Fruit fly (Drosophila melanogaster) whole organism, embryonic: ENCODE results near the gene CG16995.

ENCODE experiments used
- Ada2b ChIP-seq: fragments of 200-800 bp; sonication (Bioruptor generic); IDR thresholded peaks from 2 replicates; pipeline ENCODE4 v1.3.6; 2022; ENCODE audit warnings: missing biosample characterization, missing genetic modification characterization
- C15 ChIP-seq: fragments of 200-800 bp; sonication (Bioruptor generic); IDR thresholded peaks from 3 replicates; pipeline ENCODE4 v1.3.6; 2022; ENCODE audit warnings: missing biosample characterization, missing genetic modification characterization
- CG15514 ChIP-seq: fragments of 200-800 bp; sonication (Bioruptor generic); optimal IDR thresholded peaks from 3 replicates; lab custom pipeline; 2017; ENCODE audit warnings: missing biosample characterization, missing genetic modification characterization, mild to moderate bottlenecking, moderate library complexity, missing genetic modification reagents
- CG17385 ChIP-seq: fragments of 200-800 bp; sonication (Bioruptor generic); optimal IDR thresholded peaks from 3 replicates; lab custom pipeline; 2018; ENCODE audit warnings: missing biosample characterization, mild to moderate bottlenecking, missing genetic modification characterization
- CG18599 ChIP-seq: fragments of 200-800 bp; sonication (Bioruptor generic); optimal IDR thresholded peaks from 3 replicates; lab custom pipeline; 2017; ENCODE audit warnings: missing biosample characterization, missing genetic modification characterization, mild to moderate bottlenecking, moderate library complexity, missing genetic modification reagents
- CG2712 ChIP-seq: fragments of 200-800 bp; optimal IDR thresholded peaks from 3 replicates; lab custom pipeline; 2019; ENCODE audit warnings: missing biosample characterization, mild to moderate bottlenecking, missing genetic modification characterization, moderate library complexity
- CG2875 ChIP-seq: fragments of 200-800 bp; sonication (Bioruptor generic); optimal IDR thresholded peaks from 2 replicates; lab custom pipeline; 2017; ENCODE audit warnings: missing biosample characterization, mild to moderate bottlenecking, missing genetic modification characterization, missing genetic modification reagents
- CG30403 ChIP-seq: fragments of 200-800 bp; sonication (Bioruptor generic); optimal IDR thresholded peaks from 3 replicates; lab custom pipeline; 2016; ENCODE audit warnings: missing biosample characterization, missing genetic modification characterization
- CG31224 ChIP-seq: fragments of 200-800 bp; sonication (Bioruptor generic); IDR thresholded peaks from 2 replicates; pipeline ENCODE4 v1.3.6; 2022; ENCODE audit warnings: missing biosample characterization, missing genetic modification characterization
- CG3163 ChIP-seq: fragments of 200-800 bp; sonication (Bioruptor generic); optimal IDR thresholded peaks from 3 replicates; lab custom pipeline; 2016; ENCODE audit warnings: missing biosample characterization, missing genetic modification characterization
- CG32767 ChIP-seq: fragments of 200-800 bp; sonication (Bioruptor generic); IDR thresholded peaks from 2 replicates; pipeline ENCODE4 v1.3.6; 2022; ENCODE audit warnings: missing biosample characterization, missing genetic modification characterization
- CG3407 ChIP-seq: fragments of 200-800 bp; sonication (Bioruptor generic); optimal IDR thresholded peaks from 2 replicates; lab custom pipeline; 2018; ENCODE audit warnings: missing biosample characterization, mild to moderate bottlenecking, missing genetic modification characterization
- CG34224 ChIP-seq: fragments of 200-800 bp; sonication (Bioruptor generic); IDR thresholded peaks from 3 replicates; pipeline ENCODE4 v1.3.6; 2022; ENCODE audit warnings: missing biosample characterization, missing genetic modification characterization; ENCODE audit not compliant: partially characterized antibody
- CG34422 ChIP-seq: fragments of 200-800 bp; sonication (Bioruptor generic); IDR thresholded peaks from 3 replicates; pipeline ENCODE4 v1.3.6; 2022; ENCODE audit warnings: missing biosample characterization, missing genetic modification characterization
- CG42726 ChIP-seq: fragments of 200-800 bp; sonication (Bioruptor generic); IDR thresholded peaks from 2 replicates; pipeline ENCODE4 v1.3.6; 2022; ENCODE audit warnings: missing biosample characterization, missing genetic modification characterization; ENCODE audit not compliant: partially characterized antibody
- CG4282 ChIP-seq: fragments of 200-800 bp; sonication (Bioruptor generic); optimal IDR thresholded peaks from 2 replicates; lab custom pipeline; 2016; ENCODE audit warnings: missing biosample characterization, missing genetic modification characterization
- CG43689 ChIP-seq: fragments of 200-800 bp; sonication (Bioruptor generic); IDR thresholded peaks from 2 replicates; pipeline ENCODE4 v1.3.6; 2022; ENCODE audit warnings: missing biosample characterization, missing genetic modification characterization
- CG4820 ChIP-seq: fragments of 200-800 bp; sonication (Bioruptor generic); optimal IDR thresholded peaks from 3 replicates; lab custom pipeline; 2016; ENCODE audit warnings: missing biosample characterization, missing genetic modification characterization
- CG5245 ChIP-seq: fragments of 200-800 bp; sonication (Bioruptor generic); optimal IDR thresholded peaks from 3 replicates; lab custom pipeline; 2016; ENCODE audit warnings: missing biosample characterization, missing genetic modification characterization
- CG6272 ChIP-seq: fragments of 200-800 bp; sonication (Bioruptor generic); IDR thresholded peaks from 2 replicates; pipeline ENCODE4 v1.3.6; 2022; ENCODE audit warnings: missing biosample characterization, missing genetic modification characterization
- Chrac-16 ChIP-seq: fragments of 200-800 bp; sonication (Bioruptor generic); optimal IDR thresholded peaks from 3 replicates; lab custom pipeline; 2016; ENCODE audit warnings: missing biosample characterization, missing genetic modification characterization
- D19B ChIP-seq: fragments of 200-800 bp; sonication (Bioruptor generic); optimal IDR thresholded peaks from 2 replicates; lab custom pipeline; 2017; ENCODE audit warnings: missing biosample characterization, mild to moderate bottlenecking, missing genetic modification characterization
- Dip2 ChIP-seq: fragments of 200-800 bp; sonication (Bioruptor generic); IDR thresholded peaks from 2 replicates; pipeline ENCODE4 v1.3.6; 2022; ENCODE audit warnings: missing biosample characterization, missing genetic modification characterization
- Gug ChIP-seq: fragments of 200-800 bp; sonication (Bioruptor generic); IDR thresholded peaks from 4 replicates; pipeline ENCODE4 v1.3.6; 2022; ENCODE audit warnings: missing biosample characterization, missing genetic modification characterization
- H2.0 ChIP-seq: fragments of 200-800 bp; sonication (Bioruptor generic); IDR thresholded peaks from 2 replicates; pipeline ENCODE4 v1.3.6; 2022; ENCODE audit warnings: missing biosample characterization, missing genetic modification characterization
- HLHmδ ChIP-seq: fragments of 200-800 bp; sonication (Bioruptor generic); optimal IDR thresholded peaks from 2 replicates; lab custom pipeline; 2018; ENCODE audit warnings: missing biosample characterization, mild to moderate bottlenecking, missing genetic modification characterization, moderate library complexity
- Myb ChIP-seq: fragments of 200-800 bp; sonication (Bioruptor generic); optimal IDR thresholded peaks from 2 replicates; lab custom pipeline; 2016; ENCODE audit warnings: missing biosample characterization, missing genetic modification characterization
- NK7.1 ChIP-seq: fragments of 200-800 bp; sonication (Bioruptor generic); optimal IDR thresholded peaks from 3 replicates; lab custom pipeline; 2016; ENCODE audit warnings: missing biosample characterization, missing genetic modification characterization
- Oli ChIP-seq: fragments of 200-800 bp; sonication (Bioruptor generic); optimal IDR thresholded peaks from 2 replicates; lab custom pipeline; 2018; ENCODE audit warnings: missing biosample characterization, mild to moderate bottlenecking, missing genetic modification characterization, moderate library complexity
- Ravus ChIP-seq: fragments of 200-800 bp; sonication (Bioruptor generic); IDR thresholded peaks from 2 replicates; pipeline ENCODE4 v1.3.6; 2022; ENCODE audit warnings: missing biosample characterization, missing genetic modification characterization
- Six4 ChIP-seq: fragments of 200-800 bp; sonication (Bioruptor generic); optimal IDR thresholded peaks from 2 replicates; lab custom pipeline; 2016; ENCODE audit warnings: missing biosample characterization, missing genetic modification characterization
- Spps ChIP-seq: fragments of 200-800 bp; sonication (Bioruptor generic); optimal IDR thresholded peaks from 2 replicates; lab custom pipeline; 2018; ENCODE audit warnings: missing biosample characterization, mild to moderate bottlenecking, missing genetic modification characterization
- YL-1 ChIP-seq: fragments of 200-800 bp; sonication (Bioruptor generic); optimal IDR thresholded peaks from 3 replicates; lab custom pipeline; 2017; ENCODE audit warnings: missing biosample characterization, mild to moderate bottlenecking, missing genetic modification characterization
- az2 ChIP-seq: fragments of 200-800 bp; sonication (Bioruptor generic); optimal IDR thresholded peaks from 3 replicates; lab custom pipeline; 2016; ENCODE audit warnings: missing biosample characterization, missing genetic modification characterization
- da ChIP-seq: fragments of 200-800 bp; sonication (Bioruptor generic); optimal IDR thresholded peaks from 2 replicates; lab custom pipeline; 2016; ENCODE audit warnings: missing biosample characterization, missing genetic modification characterization
- esg ChIP-seq: fragments of 200-800 bp; sonication (Bioruptor generic); conservative IDR thresholded peaks from 2 replicates; pipeline ENCODE4 v1.3.6; 2022; ENCODE audit warnings: missing biosample characterization, missing genetic modification characterization
- gfzf ChIP-seq: fragments of 200-800 bp; sonication (Bioruptor generic); optimal IDR thresholded peaks from 2 replicates; lab custom pipeline; 2016; ENCODE audit warnings: missing biosample characterization, mild to moderate bottlenecking, missing genetic modification characterization, moderate library complexity
- h ChIP-seq: fragments of >200 bp; optimal IDR thresholded peaks from 2 replicates; lab custom pipeline; 2017
- ham ChIP-seq: fragments of 200-800 bp; sonication (Bioruptor generic); IDR thresholded peaks from 2 replicates; pipeline ENCODE4 v1.3.6; 2022; ENCODE audit warnings: missing biosample characterization, missing genetic modification characterization
- insv ChIP-seq, 2 experiments: fragments of 200-800 bp; sonication (Bioruptor generic); optimal IDR thresholded peaks; 3 replicates each; lab custom pipeline; 2016 to 2018; ENCODE audit warnings: missing biosample characterization in 2 of 2, missing genetic modification characterization in 2 of 2
- jigr1 ChIP-seq: fragments of 200-800 bp; sonication (Bioruptor generic); IDR thresholded peaks from 3 replicates; pipeline ENCODE4 v1.3.6; 2022; ENCODE audit warnings: missing biosample characterization, missing genetic modification characterization
- lmd ChIP-seq: fragments of 200-800 bp; sonication (Bioruptor generic); IDR thresholded peaks from 2 replicates; pipeline ENCODE4 v1.3.6; 2022; ENCODE audit warnings: missing biosample characterization, missing genetic modification characterization
- lola ChIP-seq, 3 experiments: fragments of >200 bp in 2 of 3; fragments of 200-800 bp in 1 of 3; sonication (Bioruptor generic) in 1 of 3; optimal IDR thresholded peaks; 2 replicates each; lab custom pipeline; 2017 to 2019; ENCODE audit warnings: missing biosample characterization in 3 of 3, missing genetic modification characterization in 3 of 3, mild to moderate bottlenecking in 1 of 3, moderate library complexity in 1 of 3
- maf-S ChIP-seq: fragments of 200-800 bp; sonication (Bioruptor generic); optimal IDR thresholded peaks from 2 replicates; lab custom pipeline; 2016; ENCODE audit warnings: missing biosample characterization, missing genetic modification characterization
- pros ChIP-seq: fragments of 200-800 bp; sonication (Bioruptor generic); optimal IDR thresholded peaks from 3 replicates; lab custom pipeline; 2019; ENCODE audit warnings: missing biosample characterization, mild to moderate bottlenecking, missing genetic modification characterization, moderate library complexity
- row ChIP-seq: fragments of 200-800 bp; sonication (Bioruptor generic); IDR thresholded peaks from 3 replicates; pipeline ENCODE4 v1.3.6; 2022; ENCODE audit warnings: missing biosample characterization, missing genetic modification characterization
- schlank ChIP-seq: fragments of 200-800 bp; sonication (Bioruptor generic); optimal IDR thresholded peaks from 2 replicates; lab custom pipeline; 2018; ENCODE audit warnings: missing biosample characterization, mild to moderate bottlenecking, missing genetic modification characterization
- slou ChIP-seq: fragments of 200-800 bp; sonication (Bioruptor generic); optimal IDR thresholded peaks from 3 replicates; lab custom pipeline; 2016; ENCODE audit warnings: missing biosample characterization, missing genetic modification characterization
- sqz ChIP-seq: fragments of 200-800 bp; sonication (Bioruptor generic); optimal IDR thresholded peaks from 3 replicates; lab custom pipeline; 2018; ENCODE audit warnings: missing biosample characterization, mild to moderate bottlenecking, missing genetic modification characterization
- tup ChIP-seq: fragments of 200-800 bp; sonication (Bioruptor generic); optimal IDR thresholded peaks from 2 replicates; lab custom pipeline; 2016; ENCODE audit warnings: missing biosample characterization, mild to moderate bottlenecking, missing genetic modification characterization, moderate library complexity
- unc-4 ChIP-seq: fragments of 200-800 bp; sonication (Bioruptor generic); IDR thresholded peaks from 2 replicates; pipeline ENCODE4 v1.3.6; 2022; ENCODE audit warnings: missing biosample characterization, missing genetic modification characterization; ENCODE audit not compliant: partially characterized antibody
- wdn ChIP-seq: fragments of 200-800 bp; sonication (Bioruptor generic); IDR thresholded peaks from 2 replicates; pipeline ENCODE4 v1.3.6; 2022; ENCODE audit warnings: missing biosample characterization, missing genetic modification characterization
- wor ChIP-seq: fragments of 200-800 bp; sonication (Bioruptor generic); IDR thresholded peaks from 2 replicates; pipeline ENCODE4 v1.3.6; 2022; ENCODE audit warnings: missing biosample characterization, missing genetic modification characterization

Gene CG16995

dm6 chr2L:2357228-2357656 is 49.5 kb downstream of the CG16995 start, which contains the start of gene CG9967 (continued):
- no peak for TF ChIP-seq Six4 (GFP tag; lab: Kevin White, UChicago)
- peak; percentile 48; the same call in 1 of the 3 replicates for TF ChIP-seq CG34224 (GFP tag; lab: Robert Waterston, UW)
- no peak for TF ChIP-seq C15 (GFP tag; lab: Robert Waterston, UW)
- no peak for TF ChIP-seq h (lab: Kevin White, UChicago)
- no peak for TF ChIP-seq sqz (GFP tag; lab: Kevin White, UChicago)
- TF ChIP-seq CG4820, result no peak
- TF ChIP-seq maf-S (GFP tag; lab: Kevin White, UChicago), result no peak
- no peak for TF ChIP-seq YL-1 (GFP tag; lab: Kevin White, UChicago)
- TF ChIP-seq CG2875 (GFP tag; lab: Kevin White, UChicago), result no peak
- TF ChIP-seq CG15514 (GFP tag; lab: Kevin White, UChicago), result peak; percentile 88
- TF ChIP-seq Ada2b (GFP tag; lab: Robert Waterston, UW), result no peak
- no peak for TF ChIP-seq H2.0 (GFP tag; lab: Robert Waterston, UW)
- TF ChIP-seq CG4282 (GFP tag; lab: Kevin White, UChicago), result no peak
- TF ChIP-seq CG43689 (GFP tag; lab: Robert Waterston, UW), result no peak
- TF ChIP-seq CG42726 (GFP tag; lab: Robert Waterston, UW), result no peak
- peak; percentile 7 for TF ChIP-seq tup (GFP tag; lab: Kevin White, UChicago)
- peak; percentile 31 for TF ChIP-seq CG2712 (tag; lab: Kevin White, UChicago)
- TF ChIP-seq CG3407 (GFP tag; lab: Kevin White, UChicago), result no peak
- no peak for TF ChIP-seq Oli (tag; lab: Kevin White, UChicago)
- TF ChIP-seq CG17385, result no peak
- TF ChIP-seq CG30403 (GFP tag; lab: Kevin White, UChicago), result peak; percentile 21
- TF ChIP-seq wor (GFP tag; lab: Robert Waterston, UW), result no peak
- TF ChIP-seq CG31224 (GFP tag; lab: Robert Waterston, UW), result no peak
- no peak for TF ChIP-seq CG6272 (GFP tag; lab: Robert Waterston, UW)
- TF ChIP-seq NK7.1, result no peak
- no peak for TF ChIP-seq Gug (GFP tag; lab: Robert Waterston, UW)
- no peak for TF ChIP-seq CG3163 (GFP tag; lab: Kevin White, UChicago)
- no peak for TF ChIP-seq jigr1
- TF ChIP-seq ham, result no peak
- TF ChIP-seq da, result no peak
- TF ChIP-seq esg (GFP tag; lab: Robert Waterston, UW), result no peak
- TF ChIP-seq HLHmδ (GFP tag; lab: Kevin White, UChicago), result no peak
- TF ChIP-seq row (GFP tag; lab: Robert Waterston, UW), result peak; percentile 59
- no peak for TF ChIP-seq wdn (GFP tag; lab: Robert Waterston, UW)
- TF ChIP-seq Spps (tag; lab: Kevin White, UChicago), result no peak
- no peak for TF ChIP-seq D19B
- no peak for TF ChIP-seq CG5245 (GFP tag; lab: Kevin White, UChicago)
- TF ChIP-seq pros (GFP tag; lab: Kevin White, UChicago), result no peak
- TF ChIP-seq Chrac-16, result peak; percentile 1
- no peak for TF ChIP-seq lmd (GFP tag; lab: Robert Waterston, UW)
- no peak for TF ChIP-seq Ravus (GFP tag; lab: Robert Waterston, UW)
- no peak for TF ChIP-seq schlank
- no peak for TF ChIP-seq slou
- peak; percentile 51; the same call in 1 of the 2 replicates for TF ChIP-seq unc-4 (GFP tag; lab: Robert Waterston, UW)
- TF ChIP-seq CG32767 (GFP tag; lab: Robert Waterston, UW), result no peak
- no peak for TF ChIP-seq az2 (GFP tag; lab: Kevin White, UChicago)
- TF ChIP-seq lola (GFP tag; optimal IDR thresholded peaks at IDR 0.05; lab: Kevin White, UChicago), result no peak
- TF ChIP-seq CG34422 (GFP tag; lab: Robert Waterston, UW), result no peak
- no peak for TF ChIP-seq gfzf (GFP tag; lab: Kevin White, UChicago)
- no peak for TF ChIP-seq insv (GFP tag; optimal IDR thresholded peaks at IDR 0.05; lab: Kevin White, UChicago)
- TF ChIP-seq CG18599 (GFP tag; lab: Kevin White, UChicago), result no peak
- TF ChIP-seq Dip2 (GFP tag; lab: Robert Waterston, UW), result no peak
- peak; percentile 66 for TF ChIP-seq Myb (GFP tag; lab: Kevin White, UChicago)
